Fruit fly (Drosophila melanogaster): ENCODE data around the gene Swt1.
A peak's percentile ranks its signal among the peaks of the same experiment; 100 is the strongest.

The Swt1 gene

DNA sequence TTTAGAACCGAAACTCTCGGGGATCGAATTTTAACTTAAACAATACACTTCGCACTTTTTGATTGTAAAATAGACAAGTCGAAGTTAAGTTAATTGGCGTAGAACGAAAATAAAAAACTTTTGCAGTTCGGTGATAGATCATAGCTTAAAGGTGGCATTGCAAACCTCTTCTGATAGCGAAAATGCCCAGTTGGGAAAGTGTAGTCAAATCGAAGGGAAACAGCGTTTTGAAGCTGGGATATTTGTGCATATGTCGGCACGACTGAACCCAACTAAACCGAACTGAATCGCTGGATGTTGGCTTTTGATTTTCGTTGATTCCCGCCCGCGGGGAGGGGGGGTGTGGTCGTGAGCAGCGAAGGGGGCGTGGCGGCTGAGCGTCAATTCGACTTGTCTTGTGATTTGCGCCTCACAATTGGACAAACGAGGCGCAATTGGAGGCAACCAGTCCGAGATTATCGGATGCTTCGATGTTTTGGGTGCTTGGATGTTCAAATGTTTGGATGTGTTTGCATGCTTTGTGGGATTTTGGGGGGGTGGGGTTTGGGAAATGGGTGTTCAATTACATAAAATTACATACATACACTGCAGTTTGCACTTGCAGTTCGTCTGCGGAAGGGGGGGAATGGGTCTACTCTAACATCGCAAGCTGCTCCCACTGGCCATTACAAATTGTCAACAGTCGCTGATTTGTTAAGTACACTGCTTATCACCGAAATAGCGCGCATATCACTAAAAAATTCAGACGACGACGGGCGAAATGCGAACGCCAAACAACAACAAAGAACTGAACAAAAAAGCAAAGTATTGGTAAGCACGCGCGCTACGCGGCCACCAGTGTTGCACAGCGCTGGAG lies 5.5 kb downstream of the Swt1 start (continued):
- TF ChIP-seq CG2712 (tag; optimal IDR thresholded peaks at IDR 0.05) (no peak), CG10267 (tag; optimal IDR thresholded peaks at IDR 0.05) (no peak), Adf1 (GFP tag; IDR thresholded peaks at IDR 0.05) (peak; percentile 32; the same call in 1 of the 2 replicates), salm (tag; optimal IDR thresholded peaks at IDR 0.05) (no peak), CG5245 (GFP tag; optimal IDR thresholded peaks at IDR 0.05) (no peak), sob (GFP tag; IDR thresholded peaks at IDR 0.05) (no peak), ci (GFP tag; IDR thresholded peaks at IDR 0.05) (peak; percentile 15; the same call in 1 of the 3 replicates), CTCF (GFP tag; optimal IDR thresholded peaks at IDR 0.05) (no peak), sr (GFP tag; IDR thresholded peaks at IDR 0.05) (no peak), stwl (tag; optimal IDR thresholded peaks at IDR 0.05) (no peak), h (optimal IDR thresholded peaks at IDR 0.05) (no peak), CG10959 (GFP tag; IDR thresholded peaks at IDR 0.05) (no peak), CG3407 (GFP tag; optimal IDR thresholded peaks at IDR 0.05) (no peak), zfh2 (GFP tag; optimal IDR thresholded peaks at IDR 0.05) (no peak), CG14667 (GFP tag; IDR thresholded peaks at IDR 0.05) (no peak), CG4360 (GFP tag; IDR thresholded peaks at IDR 0.05) (peak; percentile 66; the same call in 1 of the 2 replicates), Dip3 (GFP tag; optimal IDR thresholded peaks at IDR 0.05) (no peak), psq (GFP tag; optimal IDR thresholded peaks at IDR 0.05) (no peak), stc (GFP tag; IDR thresholded peaks at IDR 0.05) (no peak), CG15514 (GFP tag; optimal IDR thresholded peaks at IDR 0.05) (no peak), D19A (tag; optimal IDR thresholded peaks at IDR 0.05) (peak; percentile 86), Opbp (GFP tag; IDR thresholded peaks at IDR 0.05; ENCODE audit: partially characterized antibody) (0 out of 3 replicates have a peak, but pooled peaks have one; percentile 7), CG12769 (tag; optimal IDR thresholded peaks at IDR 0.05) (peak; percentile 25), sd (tag; optimal IDR thresholded peaks at IDR 0.05) (no peak), her (GFP tag; optimal IDR thresholded peaks at IDR 0.05) (peak; percentile 24), CG13775 (GFP tag; optimal IDR thresholded peaks at IDR 0.05) (no peak), crc (GFP tag; optimal IDR thresholded peaks at IDR 0.05) (no peak), NC2β (GFP tag; optimal IDR thresholded peaks at IDR 0.05) (no peak), tx (GFP tag; optimal IDR thresholded peaks at IDR 0.05) (no peak), Bdp1 (GFP tag; optimal IDR thresholded peaks at IDR 0.05) (no peak), CG2199 (GFP tag; IDR thresholded peaks at IDR 0.05) (peak; percentile 11; the same call in 1 of the 3 replicates), HLH3B (GFP tag; IDR thresholded peaks at IDR 0.05) (no peak), zfh1 (GFP tag; IDR thresholded peaks at IDR 0.05) (peak; percentile 15; the same call in 1 of the 3 replicates), CG32767 (GFP tag; IDR thresholded peaks at IDR 0.05) (no peak), CG8765 (GFP tag; IDR thresholded peaks at IDR 0.05) (no peak), crol (GFP tag; IDR thresholded peaks at IDR 0.05) (peak; percentile 80), Abd-B (GFP tag; optimal IDR thresholded peaks at IDR 0.05) (no peak), CG13287 (GFP tag; IDR thresholded peaks at IDR 0.05; ENCODE audit: partially characterized antibody) (no peak), CG18599 (GFP tag; optimal IDR thresholded peaks at IDR 0.05) (no peak), CG5953 (GFP tag; IDR thresholded peaks at IDR 0.05) (no peak), fu2 (GFP tag; optimal IDR thresholded peaks at IDR 0.05) (no peak), ssp (GFP tag; IDR thresholded peaks at IDR 0.05) (no peak), H15 (GFP tag; IDR thresholded peaks at IDR 0.05) (no peak), CG7963 (GFP tag; IDR thresholded peaks at IDR 0.05; ENCODE audit: partially characterized antibody) (no peak), Hr78 (GFP tag; optimal IDR thresholded peaks at IDR 0.05) (no peak), bab2 (GFP tag; optimal IDR thresholded peaks at IDR 0.05) (no peak), Elba2 (GFP tag; optimal IDR thresholded peaks at IDR 0.05) (peak; percentile 70), CG12659 (GFP tag; optimal IDR thresholded peaks at IDR 0.05) (no peak)

Measured in whole organism, embryonic.